Worm (Caenorhabditis elegans) whole organism, L3 larva: ENCODE measurements around the gene F11C1.9.
A peak's percentile ranks its signal among the peaks of the same experiment; 100 is the strongest.

ENCODE experiments used
- ZK546.5 ChIP-seq: sonication (generic microtip); optimal IDR thresholded peaks from 2 replicates; lab custom pipeline; 2017; ENCODE audit warnings: missing biosample characterization, missing genetic modification characterization
- aly-2 ChIP-seq: fragments of 150-350 bp; optimal IDR thresholded peaks from 2 replicates; lab custom pipeline; 2014; ENCODE audit warnings: missing biosample characterization, missing genetic modification characterization
- ama-1 ChIP-seq: fragments of 150-350 bp; optimal IDR thresholded peaks from 2 replicates; lab custom pipeline; 2018
- ceh-16 ChIP-seq: sonication (generic microtip); optimal IDR thresholded peaks from 2 replicates; lab custom pipeline; 2017; ENCODE audit warnings: missing biosample characterization, missing genetic modification characterization
- ceh-28 ChIP-seq: fragments of 150-350 bp; optimal IDR thresholded peaks from 2 replicates; lab custom pipeline; 2014; ENCODE audit warnings: missing biosample characterization, missing genetic modification reagents, missing genetic modification characterization
- ceh-9 ChIP-seq: sonication (generic microtip); optimal IDR thresholded peaks from 2 replicates; lab custom pipeline; 2018; ENCODE audit warnings: missing biosample characterization, missing genetic modification characterization
- egl-27 ChIP-seq: sonication (generic microtip); optimal IDR thresholded peaks from 4 replicates; lab custom pipeline; 2017; ENCODE audit warnings: missing biosample characterization, missing genetic modification reagents, missing genetic modification characterization
- egl-5 ChIP-seq: fragments of 150-350 bp; optimal IDR thresholded peaks from 2 replicates; lab custom pipeline; 2017; ENCODE audit warnings: missing biosample characterization, missing genetic modification reagents, missing genetic modification characterization, inconsistent platforms
- elt-1 ChIP-seq: fragments of 150-350 bp; optimal IDR thresholded peaks from 2 replicates; lab custom pipeline; 2014; ENCODE audit warnings: missing biosample characterization, missing genetic modification characterization
- elt-2 ChIP-seq: sonication (generic microtip); optimal IDR thresholded peaks from 2 replicates; lab custom pipeline; 2016; ENCODE audit warnings: missing genetic modification reagents, mild to moderate bottlenecking, missing genetic modification characterization, missing compliant biosample characterization
- elt-3 ChIP-seq, 3 experiments: fragments of 150-350 bp in 1 of 3; sonication (generic microtip) in 2 of 3; optimal IDR thresholded peaks; 2 replicates in 2 of 3; 4 replicates in 1 of 3; lab custom pipeline; 2014 to 2017; ENCODE audit warnings: missing biosample characterization in 3 of 3, missing genetic modification characterization in 3 of 3
- eor-1 ChIP-seq, 2 experiments: fragments of 150-350 bp; optimal IDR thresholded peaks; 2 replicates each; lab custom pipeline; 2014 to 2018; ENCODE audit warnings: missing biosample characterization in 2 of 2, missing genetic modification characterization in 2 of 2
- fkh-10 ChIP-seq: sonication (generic microtip); optimal IDR thresholded peaks from 2 replicates; lab custom pipeline; 2017; ENCODE audit warnings: missing biosample characterization, missing genetic modification reagents, missing genetic modification characterization
- fos-1 ChIP-seq: fragments of 150-350 bp; optimal IDR thresholded peaks from 2 replicates; lab custom pipeline; 2014; ENCODE audit warnings: missing biosample characterization, missing genetic modification characterization
- hmg-11 ChIP-seq: sonication (generic microtip); optimal IDR thresholded peaks from 2 replicates; lab custom pipeline; 2016; ENCODE audit warnings: missing genetic modification characterization, missing compliant biosample characterization
- lin-15B ChIP-seq: fragments of 150-350 bp; optimal IDR thresholded peaks from 2 replicates; lab custom pipeline; 2014; ENCODE audit warnings: missing biosample characterization, missing genetic modification characterization
- lin-39 ChIP-seq: fragments of 150-350 bp; optimal IDR thresholded peaks from 2 replicates; lab custom pipeline; 2018; ENCODE audit warnings: missing biosample characterization, missing genetic modification reagents, missing genetic modification characterization
- mdl-1 ChIP-seq: fragments of 150-350 bp; optimal IDR thresholded peaks from 2 replicates; lab custom pipeline; 2014; ENCODE audit warnings: missing biosample characterization, missing genetic modification characterization
- mml-1 ChIP-seq: fragments of 150-350 bp; sonication (generic microtip); optimal IDR thresholded peaks from 3 replicates; lab custom pipeline; 2014; ENCODE audit warnings: missing biosample characterization, missing genetic modification characterization
- nfya-1 ChIP-seq: sonication (generic microtip); optimal IDR thresholded peaks from 2 replicates; lab custom pipeline; 2017; ENCODE audit warnings: missing genetic modification characterization, mild to moderate bottlenecking, missing compliant biosample characterization, antibody characterized with exemption, moderate library complexity; ENCODE audit not compliant: insufficient read depth
- nhr-11 ChIP-seq: fragments of 150-350 bp; optimal IDR thresholded peaks from 2 replicates; lab custom pipeline; 2014; ENCODE audit warnings: missing biosample characterization, missing genetic modification characterization
- nhr-12 ChIP-seq: fragments of 150-350 bp; optimal IDR thresholded peaks from 2 replicates; lab custom pipeline; 2014; ENCODE audit warnings: missing biosample characterization, missing genetic modification characterization
- nhr-23 ChIP-seq: fragments of 150-350 bp; optimal IDR thresholded peaks from 2 replicates; lab custom pipeline; 2014; ENCODE audit warnings: missing biosample characterization, missing genetic modification reagents, missing genetic modification characterization
- nhr-237 ChIP-seq: fragments of 150-350 bp; optimal IDR thresholded peaks from 2 replicates; lab custom pipeline; 2014; ENCODE audit warnings: missing biosample characterization, missing genetic modification characterization
- nhr-25 ChIP-seq: sonication (generic microtip); optimal IDR thresholded peaks from 2 replicates; lab custom pipeline; 2017; ENCODE audit warnings: missing biosample characterization, missing genetic modification characterization
- nhr-43 ChIP-seq: sonication (generic microtip); optimal IDR thresholded peaks from 2 replicates; lab custom pipeline; 2016; ENCODE audit warnings: mild to moderate bottlenecking, missing genetic modification characterization, missing compliant biosample characterization; ENCODE audit not compliant: poor library complexity, severe bottlenecking
- nhr-67 ChIP-seq: fragments of 150-350 bp; optimal IDR thresholded peaks from 2 replicates; lab custom pipeline; 2014; ENCODE audit warnings: missing biosample characterization, missing genetic modification characterization
- nhr-76 ChIP-seq: fragments of 150-350 bp; sonication (generic microtip); optimal IDR thresholded peaks from 5 replicates; lab custom pipeline; 2014; ENCODE audit warnings: missing biosample characterization, missing genetic modification characterization
- nhr-77 ChIP-seq: fragments of 150-350 bp; optimal IDR thresholded peaks from 2 replicates; lab custom pipeline; 2014; ENCODE audit warnings: missing biosample characterization, missing genetic modification characterization
- pha-4 ChIP-seq: fragments of 150-350 bp; optimal IDR thresholded peaks from 2 replicates; lab custom pipeline; 2014; ENCODE audit warnings: missing biosample characterization, missing genetic modification reagents, missing genetic modification characterization
- pqm-1 ChIP-seq: fragments of 150-350 bp; optimal IDR thresholded peaks from 2 replicates; lab custom pipeline; 2017; ENCODE audit warnings: missing biosample characterization, missing genetic modification characterization, inconsistent platforms
- skn-1 ChIP-seq: fragments of 150-350 bp; optimal IDR thresholded peaks from 2 replicates; lab custom pipeline; 2014; ENCODE audit warnings: missing biosample characterization, missing genetic modification characterization
- snpc-4 ChIP-seq: fragments of 150-350 bp; optimal IDR thresholded peaks from 2 replicates; lab custom pipeline; 2014; ENCODE audit warnings: missing biosample characterization, missing genetic modification characterization
- tbx-2 ChIP-seq: sonication (generic microtip); optimal IDR thresholded peaks from 2 replicates; lab custom pipeline; 2016; ENCODE audit warnings: mild to moderate bottlenecking, missing genetic modification characterization, missing compliant biosample characterization
- zag-1 ChIP-seq: fragments of 150-350 bp; optimal IDR thresholded peaks from 2 replicates; lab custom pipeline; 2014; ENCODE audit warnings: missing biosample characterization, missing genetic modification characterization
- ztf-4 ChIP-seq: fragments of 150-350 bp; optimal IDR thresholded peaks from 2 replicates; lab custom pipeline; 2014; ENCODE audit warnings: missing biosample characterization, missing genetic modification characterization

F11C1.9 gene

DNA sequence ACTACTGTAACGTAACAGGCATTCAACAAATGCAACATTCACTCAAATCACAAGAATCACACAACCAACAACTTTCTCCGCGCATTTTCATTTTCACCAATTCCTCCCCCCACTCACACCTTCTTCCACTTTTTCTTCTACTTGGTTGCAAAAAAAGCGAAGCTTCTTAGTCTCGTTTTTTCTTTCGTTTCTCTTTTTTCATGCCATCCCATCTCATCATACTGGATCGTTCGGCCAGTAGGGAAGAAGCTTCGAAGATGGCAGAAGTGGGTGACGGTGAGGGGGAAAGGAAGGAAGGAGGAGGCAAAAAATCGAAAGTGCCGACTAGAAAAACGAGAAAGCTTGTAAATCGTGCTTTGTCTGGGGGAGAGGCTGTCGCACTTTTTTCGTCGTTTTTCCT is 25.7 kb upstream of the F11C1.9 start:
- TF ChIP-seq nhr-25 (tag; lab: Kevin White, UChicago) = peak; percentile 92
- TF ChIP-seq ceh-28 = no peak
- TF ChIP-seq pha-4 = no peak
- TF ChIP-seq nhr-77 (tag; lab: Kevin White, UChicago) = no peak
- TF ChIP-seq, all 47 proteins: peak for 1

DNA sequence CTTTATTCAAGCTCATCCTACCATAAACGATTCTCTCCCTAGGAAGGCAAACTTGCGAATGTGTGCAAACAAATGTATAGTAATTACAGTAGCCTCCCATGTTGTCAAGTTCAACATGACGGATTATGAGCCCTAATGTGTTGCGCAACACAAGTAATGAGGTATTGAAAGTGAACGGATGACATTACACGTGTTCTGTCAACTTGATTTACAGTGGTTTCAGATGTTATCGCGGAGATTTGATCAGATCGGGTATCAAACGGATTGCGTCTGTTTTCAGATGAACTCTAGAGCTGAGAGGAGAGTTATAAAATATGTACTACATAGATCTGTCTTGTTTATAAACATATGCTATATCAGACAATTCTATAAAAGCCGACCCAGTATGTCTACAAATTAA is 25.0 kb upstream of the F11C1.9 start:
- TF ChIP-seq elt-1 (tag; lab: Kevin White, UChicago) (peak; percentile 3), nhr-76 (tag; lab: Kevin White, UChicago) (no peak), nhr-77 (tag; lab: Kevin White, UChicago) (no peak)

DNA sequence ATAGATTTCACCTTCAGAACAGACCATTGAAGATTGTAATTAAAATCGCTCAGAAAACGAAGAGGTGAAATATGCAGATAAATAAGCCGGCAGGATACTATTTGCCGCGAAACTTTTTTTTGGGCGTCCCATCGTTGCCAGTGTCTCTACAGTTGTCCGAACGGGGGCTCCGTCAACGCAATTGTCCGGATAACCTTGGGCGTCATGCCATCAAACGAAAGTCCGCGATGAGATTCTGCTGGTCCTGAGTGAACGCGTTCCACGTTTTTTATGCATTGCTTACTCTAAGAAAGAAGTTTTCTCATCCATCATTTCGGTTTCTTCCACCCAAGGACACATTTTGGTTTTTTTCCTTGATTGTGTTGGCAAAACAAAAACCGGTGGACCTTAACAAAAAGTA is 23.5 kb upstream of the F11C1.9 start:
- TF ChIP-seq pha-4 (no peak), nfya-1 (tag; lab: Kevin White, UChicago) (no peak)

DNA sequence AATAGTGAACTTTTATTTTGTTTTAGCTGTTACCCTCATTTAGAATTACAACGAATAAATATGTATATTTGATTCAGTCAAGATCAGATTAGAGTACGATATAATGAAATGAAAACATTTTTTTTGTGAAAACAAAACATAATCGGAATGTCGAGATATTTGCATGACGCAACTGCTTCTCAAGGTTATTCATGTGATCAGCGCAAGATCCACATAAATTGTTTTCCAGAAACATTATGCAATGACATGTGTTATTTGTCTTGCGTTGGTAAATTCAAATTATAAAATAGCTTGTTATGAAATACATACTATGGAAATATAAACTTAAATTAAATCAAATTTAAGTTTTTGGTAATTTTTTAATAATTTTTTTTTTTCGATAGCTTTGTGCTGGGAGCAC is 22.2 kb upstream of the F11C1.9 start:
- TF ChIP-seq nhr-25 (tag; lab: Kevin White, UChicago) = peak; percentile 37
- no peak for TF ChIP-seq zag-1 (tag; lab: Kevin White, UChicago)

DNA sequence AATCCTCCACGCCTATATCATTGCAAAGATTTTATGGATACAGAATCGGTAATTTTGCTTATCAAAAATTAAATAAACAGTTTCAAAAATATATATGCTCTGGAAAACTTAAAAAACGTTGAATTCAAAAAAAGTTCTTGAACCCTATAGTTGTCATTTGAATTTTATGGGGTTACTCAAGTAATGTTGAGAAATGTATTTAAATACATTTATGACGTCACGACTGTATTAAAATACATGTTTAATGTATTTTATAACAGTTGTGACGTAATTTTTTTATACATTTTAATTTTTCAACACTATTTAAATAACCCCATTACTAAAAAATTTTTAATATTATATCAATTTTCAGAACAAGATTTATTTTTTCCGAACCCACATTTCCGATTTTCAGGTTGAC is 18.8 kb upstream of the F11C1.9 start:
- TF ChIP-seq eor-1 (tag; optimal IDR thresholded peaks at IDR 0.05; lab: Kevin White, UChicago) (no peak), ceh-16 (tag; lab: Kevin White, UChicago) (no peak)
- TF ChIP-seq, all 47 proteins: peak for 0

DNA sequence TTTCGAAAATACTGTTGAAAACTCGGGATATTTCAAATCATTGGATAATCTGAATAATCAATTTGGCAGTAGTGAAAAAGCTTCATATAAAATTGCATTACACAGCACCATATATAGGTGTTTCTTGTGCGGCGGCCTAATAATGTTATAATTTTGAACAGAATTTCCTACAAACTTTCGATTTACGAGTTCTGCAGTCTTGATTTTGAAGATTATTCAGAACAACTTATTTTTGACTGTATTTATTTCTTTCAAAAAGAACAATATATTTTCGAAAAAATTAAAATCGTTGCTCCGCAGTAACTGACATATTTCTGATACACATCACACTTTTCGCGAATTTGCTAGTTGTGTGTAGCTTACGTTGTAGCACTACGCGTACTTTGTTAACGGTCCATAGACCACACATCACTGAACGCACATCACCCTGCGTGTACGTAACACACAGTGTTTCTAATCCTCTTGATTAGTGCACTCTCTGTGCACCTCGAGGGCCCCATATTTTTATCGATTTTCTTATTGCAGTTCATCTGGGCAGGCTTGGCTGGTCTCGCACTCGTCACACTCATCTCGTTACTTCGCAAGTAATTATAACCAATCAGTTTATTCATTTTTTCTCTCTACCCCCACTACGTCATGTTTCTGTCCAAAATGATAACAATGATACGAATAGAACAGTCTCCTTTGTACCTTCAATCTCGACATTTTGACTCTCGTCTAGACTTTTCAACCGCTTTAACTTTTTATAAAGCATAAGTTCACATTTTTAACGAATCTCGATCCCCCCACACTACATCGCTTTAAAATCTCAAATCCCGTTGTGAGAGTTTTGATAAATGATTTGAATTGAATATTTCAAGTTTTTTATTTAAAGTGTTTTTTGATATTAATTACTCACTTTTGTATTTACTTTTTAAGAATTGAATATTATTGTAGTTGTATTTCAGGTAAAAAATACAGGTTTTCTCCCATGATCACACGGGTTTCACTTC is 13.5 kb upstream of the F11C1.9 start, which contains the start of the genes F11C1.1 and vwa-8:
TSS of gene F11C1.1 (minus strand) at position 51 of the 992 bp plus-strand sequence.
TSS of gene vwa-8 (plus strand) at position 942 of the 992 bp plus-strand sequence.
- no peak for TF ChIP-seq eor-1 (tag; optimal IDR thresholded peaks at IDR 0.05; lab: Kevin White, UChicago)
- TF ChIP-seq elt-2 (tag; lab: Kevin White, UChicago) = peak; percentile 65
- no peak for TF ChIP-seq fkh-10 (GFP tag; lab: Kevin White, UChicago)
- no peak for TF ChIP-seq snpc-4 (tag; lab: Kevin White, UChicago)
- TF ChIP-seq nhr-43 = peak; percentile 20
- no peak for TF ChIP-seq ceh-9 (tag; lab: Kevin White, UChicago)
- no peak for TF ChIP-seq ama-1

DNA sequence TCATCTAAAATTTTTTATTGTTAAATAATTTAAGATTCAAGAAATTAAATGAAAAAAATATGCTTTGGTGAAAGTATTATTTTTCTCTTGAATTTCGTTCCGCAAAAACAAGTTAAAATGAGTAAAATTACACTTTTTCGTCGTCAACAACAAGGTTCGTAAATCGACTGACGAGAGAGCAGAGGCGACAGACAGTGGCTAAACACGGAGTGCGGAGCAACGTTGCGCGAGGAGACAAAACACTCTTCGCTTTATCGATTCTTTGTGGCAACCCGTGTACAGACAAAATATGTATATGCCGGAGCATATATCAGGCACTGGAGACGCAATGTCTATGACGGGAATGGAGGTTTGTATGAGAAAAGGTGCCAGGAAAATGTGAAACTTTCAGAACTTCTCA is 11.9 kb upstream of the F11C1.9 start, which contains the start of gene F11C1.7:
TSS of gene F11C1.7 (plus strand) at position 140 of the 400 bp plus-strand sequence.
- no peak for TF ChIP-seq elt-3 (tag; optimal IDR thresholded peaks at IDR 0.05; lab: Kevin White, UChicago)
- no peak for TF ChIP-seq nhr-43
- no peak for TF ChIP-seq zag-1 (tag; lab: Kevin White, UChicago)
- no peak for TF ChIP-seq ztf-4
- TF ChIP-seq egl-5 (tag; lab: Kevin White, UChicago) = peak; percentile 26
- TF ChIP-seq lin-39 = peak; percentile 15
- TF ChIP-seq pqm-1 (tag; lab: Kevin White, UChicago) = peak; percentile 9
- no peak for TF ChIP-seq mdl-1 (tag; lab: Kevin White, UChicago)
- no peak for TF ChIP-seq eor-1 (tag; optimal IDR thresholded peaks at IDR 0.05; lab: Kevin White, UChicago)
- TF ChIP-seq nhr-12 (tag; lab: Kevin White, UChicago) = no peak
- no peak for TF ChIP-seq ZK546.5 (tag; lab: Kevin White, UChicago)
- TF ChIP-seq elt-2 (tag; lab: Kevin White, UChicago) = no peak
- no peak for TF ChIP-seq nhr-11 (tag; lab: Kevin White, UChicago)
- TF ChIP-seq fos-1 (tag; lab: Kevin White, UChicago) = no peak
- TF ChIP-seq lin-15B (tag; lab: Kevin White, UChicago) = no peak
- TF ChIP-seq ceh-28 = no peak
- no peak for TF ChIP-seq snpc-4 (tag; lab: Kevin White, UChicago)
- TF ChIP-seq tbx-2 = no peak
- TF ChIP-seq nhr-77 (tag; lab: Kevin White, UChicago) = no peak
- TF ChIP-seq nhr-25 (tag; lab: Kevin White, UChicago) = no peak
- TF ChIP-seq ceh-16 (tag; lab: Kevin White, UChicago) = no peak
- TF ChIP-seq skn-1 (tag; lab: Kevin White, UChicago) = no peak
- peak; percentile 50 for TF ChIP-seq pha-4
- no peak for TF ChIP-seq nhr-23 (tag; lab: Kevin White, UChicago)
- TF ChIP-seq aly-2 (tag; lab: Kevin White, UChicago) = no peak
- TF ChIP-seq mml-1 (tag; lab: Kevin White, UChicago) = no peak
- no peak for TF ChIP-seq egl-27 (tag; lab: Kevin White, UChicago)
- peak; percentile 46 for TF ChIP-seq nfya-1 (tag; lab: Kevin White, UChicago)
- no peak for TF ChIP-seq hmg-11 (tag; lab: Kevin White, UChicago)
- TF ChIP-seq nhr-76 (tag; lab: Kevin White, UChicago) = no peak
- TF ChIP-seq nhr-237 = no peak
- no peak for TF ChIP-seq nhr-67 (tag; lab: Kevin White, UChicago)
